Worm (Caenorhabditis elegans) whole organism, L1 larva: Measurements from ENCODE around the gene Y54F10AM.6.
"Not testable (repeated sequence)": the region's sequence is repeated elsewhere in the genome, so short reads cannot be mapped to it uniquely, and the experiment has no call there.

Experiments
- C16A3.4 ChIP-seq: fragments of 150-350 bp; optimal IDR thresholded peaks from 2 replicates; lab custom pipeline; 2014; ENCODE audit warnings: missing biosample characterization, missing genetic modification characterization
- Y116A8C.19 ChIP-seq: sonication (generic microtip); optimal IDR thresholded peaks from 2 replicates; lab custom pipeline; 2016; ENCODE audit warnings: missing compliant biosample characterization, missing genetic modification characterization, borderline replicate concordance
- aha-1 ChIP-seq: fragments of 150-350 bp; optimal IDR thresholded peaks from 2 replicates; lab custom pipeline; 2014; ENCODE audit warnings: missing biosample characterization, missing genetic modification characterization
- alr-1 ChIP-seq: fragments of 200-800 bp; sonication (Bioruptor generic); optimal IDR thresholded peaks from 2 replicates; lab custom pipeline; 2018; ENCODE audit warnings: borderline replicate concordance, mild to moderate bottlenecking, missing genetic modification characterization, missing compliant biosample characterization
- aly-2 ChIP-seq: fragments of 150-350 bp; optimal IDR thresholded peaks from 2 replicates; lab custom pipeline; 2014; ENCODE audit warnings: missing biosample characterization, missing genetic modification characterization
- ama-1 ChIP-seq: fragments of 150-350 bp; optimal IDR thresholded peaks from 2 replicates; lab custom pipeline; 2014
- blmp-1 ChIP-seq: fragments of 150-350 bp; optimal IDR thresholded peaks from 2 replicates; lab custom pipeline; 2014; ENCODE audit warnings: missing biosample characterization, missing genetic modification characterization
- ceh-63 ChIP-seq: fragments of 200-800 bp; sonication (Bioruptor generic); optimal IDR thresholded peaks from 2 replicates; lab custom pipeline; 2018; ENCODE audit warnings: mild to moderate bottlenecking, missing genetic modification characterization, missing compliant biosample characterization
- dpl-1 ChIP-seq, 3 experiments: fragments of 150-350 bp in 2 of 3; sonication (generic microtip) in 1 of 3; optimal IDR thresholded peaks; 2 replicates each; lab custom pipeline; 2014 to 2017; ENCODE audit warnings: missing biosample characterization in 3 of 3, missing genetic modification characterization in 3 of 3, missing genetic modification reagents in 3 of 3
- dsc-1 ChIP-seq: sonication (generic microtip); optimal IDR thresholded peaks from 2 replicates; lab custom pipeline; 2016; ENCODE audit warnings: mild to moderate bottlenecking, missing genetic modification characterization, missing compliant biosample characterization
- efl-1 ChIP-seq, 4 experiments: fragments of 150-350 bp; optimal IDR thresholded peaks in 3 of 4; peaks in 1 of 4; 1 replicate in 1 of 4; 2 replicates in 3 of 4; lab custom pipeline; 2014; ENCODE audit warnings: missing biosample characterization in 2 of 4, missing genetic modification characterization in 2 of 4, missing genetic modification reagents in 2 of 4
- efl-3 ChIP-seq: fragments of 200-800 bp; sonication (Bioruptor generic); optimal IDR thresholded peaks from 2 replicates; lab custom pipeline; 2018; ENCODE audit warnings: mild to moderate bottlenecking, missing genetic modification characterization, missing compliant biosample characterization
- egl-27 ChIP-seq, 2 experiments: fragments of 150-350 bp in 1 of 2; sonication (generic microtip); optimal IDR thresholded peaks; 3 replicates each; lab custom pipeline; 2017 to 2018; ENCODE audit warnings: missing biosample characterization in 2 of 2, missing genetic modification characterization in 2 of 2, missing genetic modification reagents in 2 of 2
- elt-3 ChIP-seq, 6 experiments: fragments of 150-350 bp in 1 of 6; sonication (generic microtip); optimal IDR thresholded peaks; 2 replicates each; lab custom pipeline; 2017 to 2018; ENCODE audit warnings: missing biosample characterization in 6 of 6, missing genetic modification characterization in 6 of 6, inconsistent platforms in 1 of 6
- fkh-10 ChIP-seq: sonication (generic microtip); optimal IDR thresholded peaks from 2 replicates; lab custom pipeline; 2017; ENCODE audit warnings: missing biosample characterization, missing genetic modification reagents, missing genetic modification characterization
- fos-1 ChIP-seq: fragments of 150-350 bp; optimal IDR thresholded peaks from 2 replicates; lab custom pipeline; 2014; ENCODE audit warnings: missing biosample characterization, missing genetic modification characterization
- hpl-2 ChIP-seq: fragments of 150-350 bp; optimal IDR thresholded peaks from 2 replicates; lab custom pipeline; 2014; ENCODE audit warnings: missing biosample characterization, missing genetic modification reagents, missing genetic modification characterization
- isw-1 ChIP-seq: fragments of 200-800 bp; sonication (Bioruptor generic); IDR thresholded peaks from 2 replicates; pipeline ENCODE4 v1.3.6; 2022; ENCODE audit warnings: missing genetic modification characterization, missing compliant biosample characterization
- lin-14 ChIP-seq: fragments of 200-800 bp; sonication (Bioruptor generic); optimal IDR thresholded peaks from 2 replicates; lab custom pipeline; 2018; ENCODE audit warnings: mild to moderate bottlenecking, missing genetic modification characterization, moderate library complexity, missing compliant biosample characterization
- lin-35 ChIP-seq, 2 experiments: fragments of 150-350 bp; optimal IDR thresholded peaks; 2 replicates each; lab custom pipeline; 2014; ENCODE audit warnings: missing biosample characterization in 2 of 2, missing genetic modification characterization in 2 of 2, missing genetic modification reagents in 2 of 2
- lin-39 ChIP-seq: fragments of 150-350 bp; optimal IDR thresholded peaks from 2 replicates; lab custom pipeline; 2014; ENCODE audit warnings: missing biosample characterization, missing genetic modification reagents, missing genetic modification characterization
- lir-3 ChIP-seq: sonication (generic microtip); optimal IDR thresholded peaks from 2 replicates; lab custom pipeline; 2016; ENCODE audit warnings: mild to moderate bottlenecking, missing genetic modification characterization, moderate library complexity, missing compliant biosample characterization; ENCODE audit not compliant: poor library complexity
- mab-9 ChIP-seq: fragments of 200-800 bp; sonication (Bioruptor generic); IDR thresholded peaks from 2 replicates; pipeline ENCODE4 v1.3.6; 2022; ENCODE audit warnings: missing genetic modification reagents, missing genetic modification characterization, missing compliant biosample characterization
- mdl-1 ChIP-seq, 2 experiments: fragments of 150-350 bp; optimal IDR thresholded peaks; 2 replicates each; lab custom pipeline; 2014 to 2017; ENCODE audit warnings: missing biosample characterization in 2 of 2, missing genetic modification characterization in 2 of 2, inconsistent platforms in 1 of 2
- mef-2 ChIP-seq: fragments of 150-350 bp; optimal IDR thresholded peaks from 2 replicates; lab custom pipeline; 2014; ENCODE audit warnings: missing biosample characterization, missing genetic modification characterization
- mep-1 ChIP-seq: fragments of 150-350 bp; optimal IDR thresholded peaks from 2 replicates; lab custom pipeline; 2014; ENCODE audit warnings: missing biosample characterization, missing genetic modification characterization
- nhr-11 ChIP-seq: fragments of 150-350 bp; optimal IDR thresholded peaks from 2 replicates; lab custom pipeline; 2014; ENCODE audit warnings: missing biosample characterization, missing genetic modification characterization
- nhr-19 ChIP-seq: fragments of 200-800 bp; sonication (Bioruptor generic); conservative IDR thresholded peaks from 2 replicates; pipeline ENCODE4 v1.3.6; 2022; ENCODE audit warnings: missing genetic modification characterization, missing compliant biosample characterization
- nhr-20 ChIP-seq: sonication (generic microtip); optimal IDR thresholded peaks from 2 replicates; lab custom pipeline; 2016; ENCODE audit warnings: mild to moderate bottlenecking, missing genetic modification characterization, missing compliant biosample characterization
- nhr-237 ChIP-seq: fragments of 150-350 bp; optimal IDR thresholded peaks from 2 replicates; lab custom pipeline; 2014; ENCODE audit warnings: missing biosample characterization, missing genetic modification characterization
- nhr-71 ChIP-seq: sonication (generic microtip); optimal IDR thresholded peaks from 2 replicates; lab custom pipeline; 2016; ENCODE audit warnings: mild to moderate bottlenecking, missing genetic modification characterization, moderate library complexity, missing compliant biosample characterization
- nhr-85 ChIP-seq: sonication (generic microtip); peaks from one replicate; lab custom pipeline; 2016; ENCODE audit warnings: missing genetic modification characterization, inconsistent platforms, missing compliant biosample characterization
- nhr-90 ChIP-seq: sonication (generic microtip); optimal IDR thresholded peaks from 2 replicates; lab custom pipeline; 2016; ENCODE audit warnings: mild to moderate bottlenecking, missing genetic modification characterization, missing compliant biosample characterization; ENCODE audit not compliant: poor library complexity
- pax-3 ChIP-seq: fragments of 200-800 bp; sonication (Bioruptor generic); optimal IDR thresholded peaks from 2 replicates; lab custom pipeline; 2018; ENCODE audit warnings: mild to moderate bottlenecking, missing genetic modification characterization, moderate library complexity, missing compliant biosample characterization
- pqm-1 ChIP-seq: sonication (generic microtip); optimal IDR thresholded peaks from 3 replicates; lab custom pipeline; 2017; ENCODE audit warnings: missing biosample characterization, missing genetic modification characterization
- skn-1 ChIP-seq: fragments of 150-350 bp; optimal IDR thresholded peaks from 2 replicates; lab custom pipeline; 2014; ENCODE audit warnings: missing biosample characterization, missing genetic modification characterization
- sox-4 ChIP-seq: sonication (generic microtip); optimal IDR thresholded peaks from 2 replicates; lab custom pipeline; 2016; ENCODE audit warnings: missing genetic modification characterization, missing compliant biosample characterization
- sup-37 ChIP-seq: fragments of 200-800 bp; sonication (Bioruptor generic); optimal IDR thresholded peaks from 2 replicates; lab custom pipeline; 2018; ENCODE audit warnings: mild to moderate bottlenecking, missing genetic modification characterization, missing compliant biosample characterization
- swsn-7 ChIP-seq: sonication (generic microtip); optimal IDR thresholded peaks from 2 replicates; lab custom pipeline; 2016; ENCODE audit warnings: missing genetic modification characterization, missing compliant biosample characterization
- tbx-2 ChIP-seq: sonication (generic microtip); optimal IDR thresholded peaks from 2 replicates; lab custom pipeline; 2016; ENCODE audit warnings: missing genetic modification characterization, missing compliant biosample characterization
- tlp-1 ChIP-seq: fragments of 150-350 bp; optimal IDR thresholded peaks from 2 replicates; lab custom pipeline; 2014; ENCODE audit warnings: missing biosample characterization, missing genetic modification characterization
- unc-30 ChIP-seq: sonication (generic microtip); optimal IDR thresholded peaks from 2 replicates; lab custom pipeline; 2017; ENCODE audit warnings: missing biosample characterization, missing genetic modification characterization
- xbp-1 ChIP-seq: sonication (generic microtip); optimal IDR thresholded peaks from 2 replicates; lab custom pipeline; 2016; ENCODE audit warnings: missing genetic modification characterization, missing compliant biosample characterization
- zag-1 ChIP-seq: fragments of 150-350 bp; optimal IDR thresholded peaks from 2 replicates; lab custom pipeline; 2014; ENCODE audit warnings: missing biosample characterization, missing genetic modification characterization
- zip-4 ChIP-seq: fragments of 200-800 bp; sonication (Bioruptor generic); optimal IDR thresholded peaks from 2 replicates; lab custom pipeline; 2018; ENCODE audit warnings: mild to moderate bottlenecking, missing genetic modification characterization, moderate library complexity, missing compliant biosample characterization

The Y54F10AM.6 gene

ce11 chrIII:2508518-2508917, at the start of gene Y54F10AM.6:
Gene Y54F10AM.6 (plus strand): TSS chrIII:2508818.
- no peak for TF ChIP-seq skn-1
- TF ChIP-seq nhr-71: no peak
- TF ChIP-seq sup-37 (GFP tag; lab: Kevin White, UChicago): no peak
- TF ChIP-seq tbx-2 (tag; lab: Kevin White, UChicago): no peak
- TF ChIP-seq ceh-63 (GFP tag; lab: Kevin White, UChicago): no peak
- TF ChIP-seq mdl-1 (tag; optimal IDR thresholded peaks at IDR 0.05; lab: Kevin White, UChicago): no peak

DNA sequence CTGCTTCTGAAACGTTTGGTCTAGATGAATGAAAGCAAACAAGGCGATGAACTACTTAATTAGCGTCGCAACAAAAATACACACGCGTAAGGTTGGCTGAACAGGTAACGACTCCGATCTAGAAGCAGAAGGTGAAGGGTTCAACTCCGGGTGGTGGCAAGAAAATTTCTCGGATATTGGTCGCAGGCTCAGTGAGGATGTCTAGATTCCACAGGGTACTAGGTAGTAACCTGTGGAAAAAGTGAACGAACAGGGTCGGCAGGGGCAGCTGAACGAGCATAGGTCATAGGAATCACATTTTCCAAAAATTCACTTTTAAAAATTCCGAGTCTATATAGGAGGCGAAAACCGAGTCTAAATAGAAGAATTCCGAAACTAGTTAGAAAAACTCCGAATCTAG, 48.2 kb upstream of the Y54F10AM.6 start:
- not testable (repeated sequence) for TF ChIP-seq efl-1 (optimal IDR thresholded peaks at IDR 0.05; lab: Kevin White, UChicago)
- peak in 1 of 2 experiments; percentile 9 for TF ChIP-seq efl-1 (GFP tag; optimal IDR thresholded peaks at IDR 0.05 in 1 of 2; lab: Kevin White, UChicago)

DNA sequence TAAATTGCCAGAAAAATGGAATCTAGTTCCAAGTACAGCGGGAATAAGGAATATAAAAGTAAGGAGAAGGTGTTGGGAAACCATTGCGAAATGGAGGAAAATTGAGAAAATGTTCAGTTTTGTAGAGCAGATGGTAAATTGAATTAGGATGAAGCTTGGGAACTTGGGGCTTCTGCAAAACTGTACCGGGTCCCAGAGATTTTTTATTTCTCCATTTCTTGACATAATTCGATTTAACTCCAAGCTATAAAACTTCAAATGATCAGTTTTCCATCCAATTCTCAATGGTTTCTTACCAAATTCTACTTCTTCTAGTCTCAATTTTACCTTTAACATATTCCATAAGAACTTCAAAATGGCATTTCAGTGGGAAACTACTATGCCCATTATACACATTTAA, 40.4 kb upstream of the Y54F10AM.6 start, which contains the start of the genes E02H9.9 and E02H9.1:
E02H9.9 (minus strand) TSS at position 101 of the 400 bp plus-strand sequence.
E02H9.1 (plus strand) TSS at position 285 of the 400 bp plus-strand sequence.
- no peak for TF ChIP-seq fkh-10
- no peak for TF ChIP-seq aly-2 (tag; lab: Kevin White, UChicago)
- TF ChIP-seq ama-1 (lab: Kevin White, UChicago): no peak
- TF ChIP-seq nhr-85 (tag; lab: Kevin White, UChicago): no peak
- TF ChIP-seq mdl-1 (tag; optimal IDR thresholded peaks at IDR 0.05; lab: Kevin White, UChicago): no peak

- peak; percentile 27 for TF ChIP-seq nhr-20 (tag; lab: Kevin White, UChicago)
- TF ChIP-seq sox-4 (tag; lab: Kevin White, UChicago): no peak
- TF ChIP-seq zip-4 (GFP tag; lab: Kevin White, UChicago): no peak
- peak; percentile 34; the same call in 1 of the 2 replicates for TF ChIP-seq isw-1 (GFP tag; lab: Robert Waterston, UW)
- no peak for TF ChIP-seq efl-3 (GFP tag; lab: Kevin White, UChicago)
- no peak for TF ChIP-seq pax-3 (tag; lab: Kevin White, UChicago)
- TF ChIP-seq hpl-2 (GFP tag; lab: Kevin White, UChicago): no peak
- TF ChIP-seq nhr-11 (tag; lab: Kevin White, UChicago): no peak
- TF ChIP-seq fos-1 (tag; lab: Kevin White, UChicago): no peak
- TF ChIP-seq pqm-1 (tag; lab: Kevin White, UChicago): no peak
- peak; percentile 16 for TF ChIP-seq C16A3.4 (tag; lab: Kevin White, UChicago)
- TF ChIP-seq mab-9: no peak
- no peak for TF ChIP-seq nhr-90 (tag; lab: Kevin White, UChicago)
- TF ChIP-seq mdl-1 (tag; optimal IDR thresholded peaks at IDR 0.05; lab: Kevin White, UChicago): peak in 1 of 2 experiments; percentile 72
- TF ChIP-seq lir-3 (tag; lab: Kevin White, UChicago): no peak
- no peak for TF ChIP-seq lin-39 (tag; lab: Kevin White, UChicago)
- TF ChIP-seq lin-35 (GFP tag; optimal IDR thresholded peaks at IDR 0.05; lab: Kevin White, UChicago): peak; percentile 74 to 76
- peak in 1 of 6 experiments; percentile 0 for TF ChIP-seq elt-3 (tag; optimal IDR thresholded peaks at IDR 0.05; lab: Kevin White, UChicago)
- TF ChIP-seq blmp-1 (tag; lab: Kevin White, UChicago): peak; percentile 94
- TF ChIP-seq Y116A8C.19: no peak
- peak; percentile 89 for TF ChIP-seq lin-14 (GFP tag; lab: Kevin White, UChicago)
- no peak for TF ChIP-seq dsc-1 (tag; lab: Kevin White, UChicago)
- peak; percentile 70 for TF ChIP-seq mep-1 (tag; lab: Kevin White, UChicago)
- TF ChIP-seq mef-2: no peak
- peak; percentile 39 to 66 (median 40) for TF ChIP-seq dpl-1 (GFP tag; optimal IDR thresholded peaks at IDR 0.05; lab: Kevin White, UChicago)
- no peak for TF ChIP-seq alr-1 (tag; lab: Kevin White, UChicago)
- TF ChIP-seq nhr-71: peak; percentile 35
- TF ChIP-seq swsn-7 (tag; lab: Kevin White, UChicago): peak; percentile 20
- peak; percentile 55 for TF ChIP-seq nhr-19 (GFP tag; lab: Robert Waterston, UW)
- no peak for TF ChIP-seq egl-27 (tag; optimal IDR thresholded peaks at IDR 0.05; lab: Kevin White, UChicago)
- no peak for TF ChIP-seq xbp-1
- no peak for TF ChIP-seq zag-1
- no peak for TF ChIP-seq tlp-1 (tag; lab: Kevin White, UChicago)
- TF ChIP-seq nhr-237: no peak
- TF ChIP-seq tbx-2 (tag; lab: Kevin White, UChicago): no peak
- no peak for TF ChIP-seq aha-1 (tag; lab: Kevin White, UChicago)
- peak; percentile 78 for TF ChIP-seq skn-1
- TF ChIP-seq unc-30: no peak
- no peak for TF ChIP-seq ceh-63 (GFP tag; lab: Kevin White, UChicago)
- TF ChIP-seq efl-1 (optimal IDR thresholded peaks at IDR 0.05; lab: Kevin White, UChicago): peak; percentile 58 to 70
- TF ChIP-seq efl-1 (GFP tag; optimal IDR thresholded peaks at IDR 0.05 in 1 of 2; lab: Kevin White, UChicago): peak; percentile 65 to 93
Observed at ce11 chrIII:2471855-2472254, 36.8 kb upstream of the Y54F10AM.6 start.
